Worm (Caenorhabditis elegans) whole organism, L3 larva: Measurements from ENCODE around the gene zipt-2.1.
"Not testable (repeated sequence)": the region's sequence is repeated elsewhere in the genome, so short reads cannot be mapped to it uniquely, and the experiment has no call there.

Experiments
- R02D3.7 ChIP-seq: fragments of 150-350 bp; optimal IDR thresholded peaks from 2 replicates; lab custom pipeline; 2014; ENCODE audit warnings: missing biosample characterization, missing genetic modification characterization
- ZK546.5 ChIP-seq: sonication (generic microtip); optimal IDR thresholded peaks from 2 replicates; lab custom pipeline; 2017; ENCODE audit warnings: missing biosample characterization, missing genetic modification characterization
- aly-2 ChIP-seq: fragments of 150-350 bp; optimal IDR thresholded peaks from 2 replicates; lab custom pipeline; 2014; ENCODE audit warnings: missing biosample characterization, missing genetic modification characterization
- ceh-16 ChIP-seq: sonication (generic microtip); optimal IDR thresholded peaks from 2 replicates; lab custom pipeline; 2017; ENCODE audit warnings: missing biosample characterization, missing genetic modification characterization
- ceh-82 ChIP-seq: fragments of 150-350 bp; optimal IDR thresholded peaks from 2 replicates; lab custom pipeline; 2014; ENCODE audit warnings: missing biosample characterization, missing genetic modification characterization
- daf-12 ChIP-seq: fragments of 150-350 bp; optimal IDR thresholded peaks from 2 replicates; lab custom pipeline; 2014; ENCODE audit warnings: missing biosample characterization, missing genetic modification reagents, missing genetic modification characterization
- egl-27 ChIP-seq: sonication (generic microtip); optimal IDR thresholded peaks from 4 replicates; lab custom pipeline; 2017; ENCODE audit warnings: missing biosample characterization, missing genetic modification reagents, missing genetic modification characterization
- egl-5 ChIP-seq: fragments of 150-350 bp; optimal IDR thresholded peaks from 2 replicates; lab custom pipeline; 2017; ENCODE audit warnings: missing biosample characterization, missing genetic modification reagents, missing genetic modification characterization, inconsistent platforms
- elt-1 ChIP-seq: fragments of 150-350 bp; optimal IDR thresholded peaks from 2 replicates; lab custom pipeline; 2014; ENCODE audit warnings: missing biosample characterization, missing genetic modification characterization
- elt-2 ChIP-seq: sonication (generic microtip); optimal IDR thresholded peaks from 2 replicates; lab custom pipeline; 2016; ENCODE audit warnings: missing genetic modification reagents, mild to moderate bottlenecking, missing genetic modification characterization, missing compliant biosample characterization
- eor-1 ChIP-seq, 2 experiments: fragments of 150-350 bp; optimal IDR thresholded peaks; 2 replicates each; lab custom pipeline; 2014 to 2018; ENCODE audit warnings: missing biosample characterization in 2 of 2, missing genetic modification characterization in 2 of 2
- fkh-10 ChIP-seq: sonication (generic microtip); optimal IDR thresholded peaks from 2 replicates; lab custom pipeline; 2017; ENCODE audit warnings: missing biosample characterization, missing genetic modification reagents, missing genetic modification characterization
- fkh-2 ChIP-seq: fragments of 150-350 bp; optimal IDR thresholded peaks from 2 replicates; lab custom pipeline; 2014; ENCODE audit warnings: missing biosample characterization, missing genetic modification reagents, missing genetic modification characterization
- fos-1 ChIP-seq: fragments of 150-350 bp; optimal IDR thresholded peaks from 2 replicates; lab custom pipeline; 2014; ENCODE audit warnings: missing biosample characterization, missing genetic modification characterization
- hmg-11 ChIP-seq: sonication (generic microtip); optimal IDR thresholded peaks from 2 replicates; lab custom pipeline; 2016; ENCODE audit warnings: missing genetic modification characterization, missing compliant biosample characterization
- jun-1 ChIP-seq: fragments of 150-350 bp; optimal IDR thresholded peaks from 2 replicates; lab custom pipeline; 2014; ENCODE audit warnings: missing biosample characterization, missing genetic modification reagents, missing genetic modification characterization
- lin-15B ChIP-seq: fragments of 150-350 bp; optimal IDR thresholded peaks from 2 replicates; lab custom pipeline; 2014; ENCODE audit warnings: missing biosample characterization, missing genetic modification characterization
- lin-39 ChIP-seq: fragments of 150-350 bp; optimal IDR thresholded peaks from 2 replicates; lab custom pipeline; 2018; ENCODE audit warnings: missing biosample characterization, missing genetic modification reagents, missing genetic modification characterization
- lsy-12 ChIP-seq: sonication (generic microtip); optimal IDR thresholded peaks from 2 replicates; lab custom pipeline; 2016; ENCODE audit warnings: mild to moderate bottlenecking, missing genetic modification characterization, missing compliant biosample characterization
- mdl-1 ChIP-seq: fragments of 150-350 bp; optimal IDR thresholded peaks from 2 replicates; lab custom pipeline; 2014; ENCODE audit warnings: missing biosample characterization, missing genetic modification characterization
- mml-1 ChIP-seq: fragments of 150-350 bp; sonication (generic microtip); optimal IDR thresholded peaks from 3 replicates; lab custom pipeline; 2014; ENCODE audit warnings: missing biosample characterization, missing genetic modification characterization
- nfya-1 ChIP-seq: sonication (generic microtip); optimal IDR thresholded peaks from 2 replicates; lab custom pipeline; 2017; ENCODE audit warnings: missing genetic modification characterization, mild to moderate bottlenecking, missing compliant biosample characterization, antibody characterized with exemption, moderate library complexity; ENCODE audit not compliant: insufficient read depth
- nhr-11 ChIP-seq: fragments of 150-350 bp; optimal IDR thresholded peaks from 2 replicates; lab custom pipeline; 2014; ENCODE audit warnings: missing biosample characterization, missing genetic modification characterization
- nhr-12 ChIP-seq: fragments of 150-350 bp; optimal IDR thresholded peaks from 2 replicates; lab custom pipeline; 2014; ENCODE audit warnings: missing biosample characterization, missing genetic modification characterization
- nhr-23 ChIP-seq: fragments of 150-350 bp; optimal IDR thresholded peaks from 2 replicates; lab custom pipeline; 2014; ENCODE audit warnings: missing biosample characterization, missing genetic modification reagents, missing genetic modification characterization
- nhr-25 ChIP-seq: sonication (generic microtip); optimal IDR thresholded peaks from 2 replicates; lab custom pipeline; 2017; ENCODE audit warnings: missing biosample characterization, missing genetic modification characterization
- nhr-28 ChIP-seq: fragments of 150-350 bp; optimal IDR thresholded peaks from 2 replicates; lab custom pipeline; 2014; ENCODE audit warnings: missing biosample characterization, missing genetic modification characterization
- nhr-43 ChIP-seq: sonication (generic microtip); optimal IDR thresholded peaks from 2 replicates; lab custom pipeline; 2016; ENCODE audit warnings: mild to moderate bottlenecking, missing genetic modification characterization, missing compliant biosample characterization; ENCODE audit not compliant: poor library complexity, severe bottlenecking
- nhr-76 ChIP-seq: fragments of 150-350 bp; sonication (generic microtip); optimal IDR thresholded peaks from 5 replicates; lab custom pipeline; 2014; ENCODE audit warnings: missing biosample characterization, missing genetic modification characterization
- pha-4 ChIP-seq: fragments of 150-350 bp; optimal IDR thresholded peaks from 2 replicates; lab custom pipeline; 2014; ENCODE audit warnings: missing biosample characterization, missing genetic modification reagents, missing genetic modification characterization
- pqm-1 ChIP-seq: fragments of 150-350 bp; optimal IDR thresholded peaks from 2 replicates; lab custom pipeline; 2017; ENCODE audit warnings: missing biosample characterization, missing genetic modification characterization, inconsistent platforms
- sea-2 ChIP-seq: fragments of 150-350 bp; sonication (generic microtip); optimal IDR thresholded peaks from 4 replicates; lab custom pipeline; 2014; ENCODE audit warnings: missing biosample characterization, missing genetic modification reagents, missing genetic modification characterization
- skn-1 ChIP-seq: fragments of 150-350 bp; optimal IDR thresholded peaks from 2 replicates; lab custom pipeline; 2014; ENCODE audit warnings: missing biosample characterization, missing genetic modification characterization
- tbx-2 ChIP-seq: sonication (generic microtip); optimal IDR thresholded peaks from 2 replicates; lab custom pipeline; 2016; ENCODE audit warnings: mild to moderate bottlenecking, missing genetic modification characterization, missing compliant biosample characterization
- unc-62 ChIP-seq: fragments of 150-350 bp; sonication (generic microtip); optimal IDR thresholded peaks from 4 replicates; lab custom pipeline; 2014; ENCODE audit warnings: missing biosample characterization, missing genetic modification reagents, missing genetic modification characterization
- zag-1 ChIP-seq: fragments of 150-350 bp; optimal IDR thresholded peaks from 2 replicates; lab custom pipeline; 2014; ENCODE audit warnings: missing biosample characterization, missing genetic modification characterization
- ztf-11 ChIP-seq: fragments of 150-350 bp; optimal IDR thresholded peaks from 2 replicates; lab custom pipeline; 2014; ENCODE audit warnings: missing biosample characterization, missing genetic modification characterization
- ztf-4 ChIP-seq: fragments of 150-350 bp; optimal IDR thresholded peaks from 2 replicates; lab custom pipeline; 2014; ENCODE audit warnings: missing biosample characterization, missing genetic modification characterization

zipt-2.1 gene

ce11 chrIV:10799354-10799753 is at the start of gene zipt-2.1:
TSS of gene zipt-2.1 (plus strand) at chrIV:10799654.
- TF ChIP-seq eor-1 (tag; optimal IDR thresholded peaks at IDR 0.05; lab: Kevin White, UChicago) = no peak
- TF ChIP-seq pha-4 (tag; lab: Kevin White, UChicago) = no peak
- TF ChIP-seq ceh-16 (tag; lab: Kevin White, UChicago) = no peak
- TF ChIP-seq nhr-12 (tag; lab: Kevin White, UChicago) = no peak
- no peak for TF ChIP-seq lsy-12 (tag; lab: Kevin White, UChicago)
- no peak for TF ChIP-seq nfya-1 (tag; lab: Kevin White, UChicago)
- no peak for TF ChIP-seq pqm-1 (tag; lab: Kevin White, UChicago)
- no peak for TF ChIP-seq ztf-4

DNA sequence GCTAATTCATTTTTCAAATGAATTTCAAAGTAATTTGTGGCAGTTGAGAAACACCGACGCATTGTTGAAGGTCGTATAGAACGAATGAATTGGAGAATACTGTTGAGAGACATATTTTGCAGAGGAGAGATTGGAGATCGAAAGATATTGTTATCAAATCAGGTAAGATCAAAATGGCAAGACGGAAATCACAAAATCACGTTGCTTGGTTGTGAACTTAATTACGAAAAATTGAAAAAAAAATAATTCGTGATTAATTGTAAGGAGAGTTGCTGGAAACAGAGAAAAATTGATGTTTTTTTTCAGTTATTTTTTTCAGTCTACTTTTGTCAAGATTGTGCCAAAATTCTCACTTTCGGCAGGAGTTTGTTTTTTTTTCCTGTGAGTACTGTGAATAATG is 49.4 kb upstream of the zipt-2.1 start, which contains the start of gene T25B9.1:
T25B9.1 (minus strand) TSS at position 101 of the 400 bp plus-strand sequence.
- no peak for TF ChIP-seq unc-62 (GFP tag; lab: Kevin White, UChicago)
- no peak for TF ChIP-seq daf-12
- TF ChIP-seq nhr-28 (tag; lab: Kevin White, UChicago) = no peak
- TF ChIP-seq ztf-11 (tag; lab: Kevin White, UChicago) = no peak
- no peak for TF ChIP-seq nfya-1 (tag; lab: Kevin White, UChicago)
- TF ChIP-seq tbx-2 (tag; lab: Kevin White, UChicago) = no peak
- no peak for TF ChIP-seq jun-1 (tag; lab: Kevin White, UChicago)
- TF ChIP-seq elt-1 = no peak
- no peak for TF ChIP-seq mdl-1 (tag; lab: Kevin White, UChicago)
- TF ChIP-seq ZK546.5 = no peak
- no peak for TF ChIP-seq R02D3.7 (tag; lab: Kevin White, UChicago)
- TF ChIP-seq skn-1 (tag; lab: Kevin White, UChicago) = no peak
- no peak for TF ChIP-seq ceh-82 (tag; lab: Kevin White, UChicago)
- no peak for TF ChIP-seq nhr-25 (tag; lab: Kevin White, UChicago)
- no peak for TF ChIP-seq hmg-11
- no peak for TF ChIP-seq aly-2 (tag; lab: Kevin White, UChicago)
- TF ChIP-seq nhr-76 (tag; lab: Kevin White, UChicago) = no peak
- no peak for TF ChIP-seq egl-5 (tag; lab: Kevin White, UChicago)
- TF ChIP-seq eor-1 (tag; optimal IDR thresholded peaks at IDR 0.05; lab: Kevin White, UChicago) = no peak

DNA sequence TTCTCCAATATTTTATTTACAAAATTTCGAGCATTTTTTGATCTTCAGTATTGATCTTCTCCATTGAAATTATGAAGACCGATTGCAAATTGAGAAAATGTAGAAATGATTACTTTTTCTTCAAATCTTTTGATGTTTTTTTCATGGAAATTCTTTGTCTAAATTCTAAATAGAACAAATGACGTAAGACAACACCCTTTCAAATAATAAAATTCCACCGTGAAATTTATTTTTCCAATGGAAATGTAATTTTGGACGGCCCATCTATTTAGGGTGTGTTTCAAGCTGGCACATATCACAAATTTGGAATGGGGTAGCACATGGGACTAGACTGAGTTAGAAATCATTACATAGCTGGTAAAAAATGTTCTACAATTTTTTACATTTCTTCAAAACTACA is 47.7 kb upstream of the zipt-2.1 start, which contains the start of gene T25B9.2:
T25B9.2 (minus strand) TSS at position 101 of the 400 bp plus-strand sequence.
- TF ChIP-seq hmg-11; ZK546.5; fos-1 (tag; lab: Kevin White, UChicago): not testable (repeated sequence)
- TF ChIP-seq, all 47 proteins: peak for 0; not testable (repeated sequence) for 47

DNA sequence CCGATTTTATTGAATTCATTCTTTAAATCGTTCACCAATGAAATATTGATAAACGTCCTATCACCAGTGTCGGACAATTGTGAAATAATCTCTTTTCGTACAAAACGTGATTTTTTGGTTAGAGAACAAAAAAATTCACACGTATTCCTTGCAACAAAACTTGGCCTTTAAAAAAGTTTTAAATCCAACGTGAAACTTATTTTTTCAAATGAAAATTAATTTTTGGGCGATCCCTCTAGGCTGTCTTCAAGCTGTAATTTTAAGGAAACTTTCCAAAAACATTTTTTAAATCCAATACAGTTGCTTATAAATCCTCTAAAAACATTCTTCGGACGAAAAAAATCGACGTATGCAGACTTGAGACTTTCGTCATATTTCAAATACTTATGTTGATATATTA is 44.8 kb upstream of the zipt-2.1 start, which contains the start of gene T25B9.5:
T25B9.5 (minus strand) TSS at position 101 of the 400 bp plus-strand sequence.
- TF ChIP-seq zag-1 (tag; lab: Kevin White, UChicago) (no peak), elt-2 (tag; lab: Kevin White, UChicago) (no peak), sea-2 (GFP tag; lab: Kevin White, UChicago) (no peak), lin-15B (tag; lab: Kevin White, UChicago) (no peak), pqm-1 (tag; lab: Kevin White, UChicago) (no peak), fkh-10 (no peak), egl-5 (tag; lab: Kevin White, UChicago) (no peak), fkh-2 (tag; lab: Kevin White, UChicago) (no peak), lin-39 (tag; lab: Kevin White, UChicago) (no peak)

ce11 chrIV:10757616-10758193 is 41.7 kb upstream of the zipt-2.1 start, which contains the start of the genes T25B9.4 and T25B9.6:
TSS of gene T25B9.4 (minus strand) at chrIV:10757716.
TSS of gene T25B9.6 (plus strand) at chrIV:10758143.
- TF ChIP-seq lin-15B (tag; lab: Kevin White, UChicago) = no peak
- TF ChIP-seq egl-5 (tag; lab: Kevin White, UChicago) = no peak
- TF ChIP-seq lin-39 (tag; lab: Kevin White, UChicago) = no peak
- TF ChIP-seq zag-1 (tag; lab: Kevin White, UChicago) = no peak
- no peak for TF ChIP-seq nhr-28 (tag; lab: Kevin White, UChicago)
- TF ChIP-seq elt-2 (tag; lab: Kevin White, UChicago) = no peak
- TF ChIP-seq nhr-23 = no peak
- TF ChIP-seq mml-1 = no peak
- no peak for TF ChIP-seq ceh-82 (tag; lab: Kevin White, UChicago)
- TF ChIP-seq nhr-11 = no peak
- TF ChIP-seq fos-1 (tag; lab: Kevin White, UChicago) = no peak
- TF ChIP-seq fkh-2 (tag; lab: Kevin White, UChicago) = no peak
- no peak for TF ChIP-seq skn-1 (tag; lab: Kevin White, UChicago)
- no peak for TF ChIP-seq ZK546.5
- no peak for TF ChIP-seq egl-27 (tag; lab: Kevin White, UChicago)
- no peak for TF ChIP-seq tbx-2 (tag; lab: Kevin White, UChicago)
- TF ChIP-seq hmg-11 = no peak
- no peak for TF ChIP-seq nhr-43 (tag; lab: Kevin White, UChicago)
- TF ChIP-seq, all 47 proteins: peak for 0
